Worm (Caenorhabditis elegans): ENCODE data around the gene lido-16.

ce11 chrII:6531940-6532339 lies 47.2 kb upstream of the lido-16 start, which contains the start of gene abcx-1:
- TF ChIP-seq zag-1 (tag; optimal IDR thresholded peaks at IDR 0.05) (no peak), tbx-2 (tag; optimal IDR thresholded peaks at IDR 0.05) (no peak), nhr-11 (tag; optimal IDR thresholded peaks at IDR 0.05) (no peak), ceh-16 (tag; optimal IDR thresholded peaks at IDR 0.05) (no peak), ceh-82 (tag; optimal IDR thresholded peaks at IDR 0.05) (no peak), nhr-77 (tag; optimal IDR thresholded peaks at IDR 0.05) (no peak), nhr-237 (tag; optimal IDR thresholded peaks at IDR 0.05) (no peak), pha-4 (tag; optimal IDR thresholded peaks at IDR 0.05) (no peak)
